Worm (Caenorhabditis elegans) whole organism, L4/young adult: ENCODE measurements around the gene med-2.

Experiments
- W03F9.2 ChIP-seq: fragments of 150-350 bp; optimal IDR thresholded peaks from 2 replicates; lab custom pipeline; 2014; ENCODE audit warnings: missing biosample characterization, missing genetic modification characterization
- dao-5 ChIP-seq: sonication (generic microtip); optimal IDR thresholded peaks from 2 replicates; lab custom pipeline; 2016; ENCODE audit warnings: missing genotype, missing genetic modification characterization, moderate library complexity, missing compliant biosample characterization
- him-1 ChIP-seq: sonication (generic microtip); optimal IDR thresholded peaks from 2 replicates; lab custom pipeline; 2016; ENCODE audit warnings: missing genotype, missing genetic modification reagents, missing genetic modification characterization, missing compliant biosample characterization

Gene med-2

ce11 chrIII:6872534-6873150 lies 11.7 kb upstream of the med-2 start, which contains the start of gene K04C2.3:
K04C2.3 (plus strand) TSS chrIII:6873089.
- peak; percentile 4 for TF ChIP-seq him-1 (tag; lab: Kevin White, UChicago)
- no peak for TF ChIP-seq dao-5 (tag; lab: Kevin White, UChicago)
- TF ChIP-seq W03F9.2 (tag; lab: Kevin White, UChicago) = no peak

- TF ChIP-seq him-1 (tag; lab: Kevin White, UChicago) (peak; percentile 25), W03F9.2 (tag; lab: Kevin White, UChicago) (no peak), dao-5 (tag; lab: Kevin White, UChicago) (no peak)
These were observed 10.6 kb upstream of the med-2 start for ce11 chrIII:6873724-6874123.

- TF ChIP-seq W03F9.2 (tag; lab: Kevin White, UChicago) (no peak), him-1 (tag; lab: Kevin White, UChicago) (no peak), dao-5 (tag; lab: Kevin White, UChicago) (no peak)
These were observed 3.5 kb upstream of the med-2 start, which contains the start of gene K04C2.7 for ce11 chrIII:6880797-6881196. K04C2.7 (plus strand) TSS chrIII:6881097.

ce11 chrIII:6881745-6882144 lies 2.6 kb upstream of the med-2 start:
- no peak for TF ChIP-seq him-1 (tag; lab: Kevin White, UChicago)
- TF ChIP-seq W03F9.2 (tag; lab: Kevin White, UChicago) = no peak
- TF ChIP-seq dao-5 (tag; lab: Kevin White, UChicago) = no peak

- no peak for TF ChIP-seq W03F9.2 (tag; lab: Kevin White, UChicago)
These were observed 1.6 kb downstream of the med-2 start for ce11 chrIII:6885889-6886288.

ce11 chrIII:6887574-6887973 lies 3.3 kb downstream of the med-2 start:
- TF ChIP-seq W03F9.2 (tag; lab: Kevin White, UChicago) (peak; percentile 61), him-1 (tag; lab: Kevin White, UChicago) (peak; percentile 51), dao-5 (tag; lab: Kevin White, UChicago) (peak; percentile 53)

- no peak for TF ChIP-seq him-1 (tag; lab: Kevin White, UChicago)
- peak; percentile 79 for TF ChIP-seq dao-5 (tag; lab: Kevin White, UChicago)
- TF ChIP-seq W03F9.2 (tag; lab: Kevin White, UChicago) = no peak
These were observed 4.2 kb downstream of the med-2 start for ce11 chrIII:6888497-6888896.

ce11 chrIII:6888999-6889824 lies 4.9 kb downstream of the med-2 start, which contains the start of the genes brd-1 and K04C2.2:
brd-1 (minus strand) TSS chrIII:6889504.
K04C2.2 (plus strand) TSS chrIII:6889774.
- no peak for TF ChIP-seq W03F9.2 (tag; lab: Kevin White, UChicago)
- TF ChIP-seq dao-5 (tag; lab: Kevin White, UChicago) = no peak
- TF ChIP-seq him-1 (tag; lab: Kevin White, UChicago) = no peak

- TF ChIP-seq W03F9.2 (tag; lab: Kevin White, UChicago) (no peak), him-1 (tag; lab: Kevin White, UChicago) (no peak), dao-5 (tag; lab: Kevin White, UChicago) (no peak)
These were observed 7.3 kb downstream of the med-2 start, which contains the start of gene K04C2.5 for ce11 chrIII:6891560-6891959. K04C2.5 (minus strand) TSS chrIII:6891660.

ce11 chrIII:6895166-6895565 lies 10.9 kb downstream of the med-2 start:
- TF ChIP-seq him-1 (tag; lab: Kevin White, UChicago) = no peak
- peak; percentile 2 for TF ChIP-seq W03F9.2 (tag; lab: Kevin White, UChicago)

- TF ChIP-seq him-1 (tag; lab: Kevin White, UChicago) (no peak), W03F9.2 (tag; lab: Kevin White, UChicago) (no peak)
These were observed 11.4 kb downstream of the med-2 start for ce11 chrIII:6895677-6896076.

ce11 chrIII:6897587-6898064 lies 13.3 kb downstream of the med-2 start, which contains the start of gene T07E3.4:
T07E3.4 (plus strand) TSS chrIII:6898014.
- no peak for TF ChIP-seq dao-5 (tag; lab: Kevin White, UChicago)
- TF ChIP-seq W03F9.2 (tag; lab: Kevin White, UChicago) = peak; percentile 58

- TF ChIP-seq dao-5 (tag; lab: Kevin White, UChicago) (no peak), him-1 (tag; lab: Kevin White, UChicago) (no peak), W03F9.2 (tag; lab: Kevin White, UChicago) (no peak)
These were observed 14.2 kb downstream of the med-2 start for ce11 chrIII:6898518-6898917.
